Fruit fly (Drosophila melanogaster): ENCODE data around the gene CG13926.

The CG13926 gene

dm6 chr3L:1639185-1639812, 21.3 kb upstream of the CG13926 start, which contains the start of the genes Mettl2 and Bgb (continued):
- TF ChIP-seq toy (GFP tag; IDR thresholded peaks at IDR 0.05), result peak; percentile 51; the same call in 1 of the 2 replicates
- peak; percentile 59; the same call in 1 of the 2 replicates for TF ChIP-seq wdn (GFP tag; IDR thresholded peaks at IDR 0.05)
- TF ChIP-seq sima (GFP tag; optimal IDR thresholded peaks at IDR 0.05), result peak; percentile 40
- TF ChIP-seq CG12104 (GFP tag; optimal IDR thresholded peaks at IDR 0.05), result peak; percentile 51
- TF ChIP-seq Nf-YB (GFP tag; optimal IDR thresholded peaks at IDR 0.05), result peak; percentile 15
- TF ChIP-seq Stat92E (GFP tag; optimal IDR thresholded peaks at IDR 0.05), result no peak
- TF ChIP-seq Jarid2 (GFP tag; optimal IDR thresholded peaks at IDR 0.05), result no peak
- TF ChIP-seq CG4282 (GFP tag; optimal IDR thresholded peaks at IDR 0.05), result no peak
- peak; percentile 56 for TF ChIP-seq Bteb2 (GFP tag; optimal IDR thresholded peaks at IDR 0.05)
- peak; percentile 51 for TF ChIP-seq CG10543 (GFP tag; optimal IDR thresholded peaks at IDR 0.05)
- TF ChIP-seq CG14710 (tag; optimal IDR thresholded peaks at IDR 0.05), result peak; percentile 89
- TF ChIP-seq CG4424 (GFP tag; optimal IDR thresholded peaks at IDR 0.05), result peak; percentile 84
- TF ChIP-seq fd102C (GFP tag; optimal IDR thresholded peaks at IDR 0.05), result no peak
- TF ChIP-seq exex (tag; optimal IDR thresholded peaks at IDR 0.05), result no peak
- TF ChIP-seq CG1233 (GFP tag; optimal IDR thresholded peaks at IDR 0.05), result peak; percentile 71
- 0 out of 3 replicates have a peak, but pooled peaks have one; percentile 16 for TF ChIP-seq CG6791 (GFP tag; IDR thresholded peaks at IDR 0.05; ENCODE audit: partially characterized antibody)
- no peak for TF ChIP-seq CG2875 (GFP tag; optimal IDR thresholded peaks at IDR 0.05)
- TF ChIP-seq CG4854 (GFP tag; optimal IDR thresholded peaks at IDR 0.05), result no peak
- TF ChIP-seq CG17912 (GFP tag; optimal IDR thresholded peaks at IDR 0.05), result no peak
- TF ChIP-seq CG17568 (GFP tag; optimal IDR thresholded peaks at IDR 0.05), result no peak
- TF ChIP-seq CG12071 (GFP tag; optimal IDR thresholded peaks at IDR 0.05), result no peak
- TF ChIP-seq CG18619 (GFP tag; optimal IDR thresholded peaks at IDR 0.05), result peak; percentile 56
- TF ChIP-seq CG9797 (GFP tag; optimal IDR thresholded peaks at IDR 0.05), result peak; percentile 76
- TF ChIP-seq sens-2 (GFP tag; IDR thresholded peaks at IDR 0.05), result no peak
- TF ChIP-seq Camta (GFP tag; optimal IDR thresholded peaks at IDR 0.05), result peak; percentile 75
- TF ChIP-seq gro (GFP tag; optimal IDR thresholded peaks at IDR 0.05), result peak; percentile 81
- TF ChIP-seq CG12219 (GFP tag; optimal IDR thresholded peaks at IDR 0.05), result no peak
- TF ChIP-seq CG31388 (GFP tag; optimal IDR thresholded peaks at IDR 0.05), result peak; percentile 43
- TF ChIP-seq lilli (GFP tag; optimal IDR thresholded peaks at IDR 0.05), result peak; percentile 90
- TF ChIP-seq hbn (GFP tag; IDR thresholded peaks at IDR 0.05; ENCODE audit: partially characterized antibody), result peak; percentile 62
- no peak for TF ChIP-seq Ravus (GFP tag; IDR thresholded peaks at IDR 0.05)
- peak; percentile 76 for TF ChIP-seq Xrp1 (GFP tag; IDR thresholded peaks at IDR 0.05)
- no peak for TF ChIP-seq gce (GFP tag; IDR thresholded peaks at IDR 0.05)
- TF ChIP-seq CG32532 (GFP tag; IDR thresholded peaks at IDR 0.05), result peak; percentile 83
- peak; percentile 86 for TF ChIP-seq CG32767 (GFP tag; IDR thresholded peaks at IDR 0.05)
- peak; percentile 53 for TF ChIP-seq wor (GFP tag; IDR thresholded peaks at IDR 0.05)
- TF ChIP-seq Xbp1 (GFP tag; optimal IDR thresholded peaks at IDR 0.05), result peak; percentile 87
- peak; percentile 89 for TF ChIP-seq Ptx1 (GFP tag; IDR thresholded peaks at IDR 0.05)
- TF ChIP-seq gt (GFP tag; IDR thresholded peaks at IDR 0.05), result no peak; the same call in 1 of the 2 replicates
- peak; percentile 80 for TF ChIP-seq CG13775 (GFP tag; optimal IDR thresholded peaks at IDR 0.05)
- TF ChIP-seq fru (optimal IDR thresholded peaks at IDR 0.05), result no peak
- peak; percentile 59; the same call in 1 of the 3 replicates for TF ChIP-seq hb (GFP tag; IDR thresholded peaks at IDR 0.05; ENCODE audit: partially characterized antibody)
- peak; percentile 82 for TF ChIP-seq CG3847 (GFP tag; IDR thresholded peaks at IDR 0.05)
- no peak for TF ChIP-seq CG15601 (tag; optimal IDR thresholded peaks at IDR 0.05)
- peak; percentile 35 for TF ChIP-seq CG3995 (GFP tag; optimal IDR thresholded peaks at IDR 0.05)
- peak; percentile 66 for TF ChIP-seq Oli (tag; optimal IDR thresholded peaks at IDR 0.05)
- TF ChIP-seq CG11504 (tag; optimal IDR thresholded peaks at IDR 0.05), result no peak
- no peak for TF ChIP-seq MESR4 (GFP tag; optimal IDR thresholded peaks at IDR 0.05)
- peak; percentile 35 for TF ChIP-seq dm (GFP tag; optimal IDR thresholded peaks at IDR 0.05)
- peak; percentile 76 for TF ChIP-seq Chrac-16 (GFP tag; optimal IDR thresholded peaks at IDR 0.05)
